Worm (Caenorhabditis elegans) whole organism, early embryonic: ENCODE results near the gene Y75B8A.23.

Source experiments
- B0310.2 ChIP-seq: sonication (generic microtip); optimal IDR thresholded peaks from 2 replicates; lab custom pipeline; 2016; ENCODE audit warnings: mild to moderate bottlenecking, missing genetic modification characterization, missing compliant biosample characterization
- F13C5.2 ChIP-seq: sonication (generic microtip); optimal IDR thresholded peaks from 2 replicates; lab custom pipeline; 2017; ENCODE audit warnings: mild to moderate bottlenecking, missing genetic modification characterization, inconsistent platforms, missing compliant biosample characterization
- aly-1 ChIP-seq: sonication (generic microtip); optimal IDR thresholded peaks from 2 replicates; lab custom pipeline; 2016; ENCODE audit warnings: missing genetic modification characterization, missing compliant biosample characterization
- ama-1 ChIP-seq: fragments of 150-350 bp; optimal IDR thresholded peaks from 2 replicates; lab custom pipeline; 2014
- ceh-13 ChIP-seq: fragments of 200-800 bp; sonication (Bioruptor generic); optimal IDR thresholded peaks from 2 replicates; lab custom pipeline; 2018; ENCODE audit warnings: mild to moderate bottlenecking, missing genetic modification characterization, missing compliant biosample characterization
- flt-1 ChIP-seq: fragments of 200-800 bp; sonication (Bioruptor generic); IDR thresholded peaks from 2 replicates; pipeline ENCODE4 v1.3.6; 2022; ENCODE audit warnings: missing genetic modification characterization, missing compliant biosample characterization
- hmbx-1 ChIP-seq: sonication (generic microtip); optimal IDR thresholded peaks from 2 replicates; lab custom pipeline; 2016; ENCODE audit warnings: mild to moderate bottlenecking, missing genetic modification characterization, missing compliant biosample characterization
- hnd-1 ChIP-seq: sonication (generic microtip); optimal IDR thresholded peaks from 2 replicates; lab custom pipeline; 2016; ENCODE audit warnings: missing genetic modification characterization, missing compliant biosample characterization
- pes-1 ChIP-seq: fragments of 200-800 bp; sonication (Bioruptor generic); IDR thresholded peaks from 2 replicates; pipeline ENCODE4 v1.3.6; 2022; ENCODE audit warnings: missing genetic modification reagents, missing genetic modification characterization, missing compliant biosample characterization
- sea-1 ChIP-seq: fragments of 200-800 bp; sonication (Bioruptor generic); conservative IDR thresholded peaks from 2 replicates; pipeline ENCODE4 v1.3.6; 2022; ENCODE audit warnings: missing genetic modification characterization, missing compliant biosample characterization
- tbx-11 ChIP-seq: fragments of 200-800 bp; sonication (Bioruptor generic); IDR thresholded peaks from 2 replicates; pipeline ENCODE4 v1.3.6; 2022; ENCODE audit warnings: missing genetic modification characterization, missing compliant biosample characterization
- tbx-37 ChIP-seq: fragments of 200-800 bp; sonication (Bioruptor generic); conservative IDR thresholded peaks from 2 replicates; pipeline ENCODE4 v1.3.6; 2022; ENCODE audit warnings: missing genetic modification reagents, missing genetic modification characterization, missing compliant biosample characterization
- tra-4 ChIP-seq: sonication (generic microtip); optimal IDR thresholded peaks from 2 replicates; lab custom pipeline; 2017; ENCODE audit warnings: missing genetic modification characterization, missing compliant biosample characterization

ce11 chrIII:12230195-12230594 lies 20.3 kb upstream of the Y75B8A.23 start:
- TF ChIP-seq flt-1 (no peak), aly-1 (tag; lab: Kevin White, UChicago) (no peak), hmbx-1 (tag; lab: Kevin White, UChicago) (no peak), ama-1 (lab: Kevin White, UChicago) (no peak), ceh-13 (GFP tag; lab: Kevin White, UChicago) (no peak), pes-1 (GFP tag; lab: Robert Waterston, UW) (no peak), F13C5.2 (tag; lab: Kevin White, UChicago) (no peak), hnd-1 (tag; lab: Kevin White, UChicago) (no peak), B0310.2 (no peak), tbx-37 (no peak), sea-1 (no peak), tbx-11 (no peak), tra-4 (tag; lab: Kevin White, UChicago) (no peak)
